Worm (Caenorhabditis elegans) whole organism, L4 larva: ENCODE results near the gene F32D1.7.
A peak's percentile ranks its signal among the peaks of the same experiment; 100 is the strongest.

ENCODE experiments used
- F10B5.3 ChIP-seq: sonication (generic microtip); optimal IDR thresholded peaks from 2 replicates; lab custom pipeline; 2016; ENCODE audit warnings: mild to moderate bottlenecking, missing genetic modification characterization, missing compliant biosample characterization
- F49E8.2 ChIP-seq: sonication (generic microtip); optimal IDR thresholded peaks from 2 replicates; lab custom pipeline; 2016; ENCODE audit warnings: missing compliant biosample characterization, mild to moderate bottlenecking, missing genetic modification characterization, borderline replicate concordance
- Y48G9A.11 ChIP-seq: fragments of 200-800 bp; sonication (Bioruptor generic); IDR thresholded peaks from 2 replicates; pipeline ENCODE4 v1.3.6; 2022; ENCODE audit warnings: missing genetic modification reagents, missing genetic modification characterization, missing compliant biosample characterization
- Y75B8A.6 ChIP-seq: fragments of 200-800 bp; sonication (Bioruptor generic); IDR thresholded peaks from 2 replicates; pipeline ENCODE4 v1.3.6; 2022; ENCODE audit warnings: missing genetic modification reagents, missing genetic modification characterization, missing compliant biosample characterization
- ZK337.2 ChIP-seq: fragments of 200-800 bp; sonication (Bioruptor generic); IDR thresholded peaks from 2 replicates; pipeline ENCODE4 v1.3.6; 2022; ENCODE audit warnings: missing genetic modification reagents, missing genetic modification characterization, missing compliant biosample characterization
- aha-1 ChIP-seq: fragments of 150-350 bp; peaks from one replicate; lab custom pipeline; 2014; ENCODE audit warnings: missing biosample characterization, missing genetic modification characterization
- aly-2 ChIP-seq: sonication (generic microtip); optimal IDR thresholded peaks from 2 replicates; lab custom pipeline; 2018; ENCODE audit warnings: missing biosample characterization, missing genetic modification characterization
- ama-1 ChIP-seq: fragments of 150-350 bp; optimal IDR thresholded peaks from 2 replicates; lab custom pipeline; 2014; ENCODE audit warnings: inconsistent platforms, mixed read lengths
- arid-1 ChIP-seq: fragments of 200-800 bp; sonication (Bioruptor generic); conservative IDR thresholded peaks from 2 replicates; pipeline ENCODE4 v1.3.6; 2022; ENCODE audit warnings: missing genetic modification reagents, missing genetic modification characterization, missing compliant biosample characterization
- ceh-44 ChIP-seq: fragments of 200-800 bp; sonication (Bioruptor generic); IDR thresholded peaks from 2 replicates; pipeline ENCODE4 v1.3.6; 2022; ENCODE audit warnings: missing genetic modification reagents, missing genetic modification characterization, missing compliant biosample characterization
- ceh-82 ChIP-seq: sonication (generic microtip); optimal IDR thresholded peaks from 2 replicates; lab custom pipeline; 2017; ENCODE audit warnings: missing biosample characterization, missing genetic modification characterization
- cey-2 ChIP-seq: sonication (generic microtip); optimal IDR thresholded peaks from 3 replicates; lab custom pipeline; 2017; ENCODE audit warnings: missing genetic modification characterization, mild to moderate bottlenecking, missing compliant biosample characterization, antibody characterized with exemption, borderline replicate concordance; ENCODE audit not compliant: insufficient read depth
- ctbp-1 ChIP-seq: fragments of 200-800 bp; sonication (Bioruptor generic); IDR thresholded peaks from 2 replicates; pipeline ENCODE4 v1.3.6; 2022; ENCODE audit warnings: missing genetic modification reagents, missing genetic modification characterization, missing compliant biosample characterization
- daf-12 ChIP-seq: fragments of 150-350 bp; optimal IDR thresholded peaks from 2 replicates; lab custom pipeline; 2014; ENCODE audit warnings: missing biosample characterization, missing genetic modification reagents, missing genetic modification characterization
- daf-19 ChIP-seq: fragments of 200-800 bp; sonication (Bioruptor generic); conservative IDR thresholded peaks from 2 replicates; pipeline ENCODE4 v1.3.6; 2022; ENCODE audit warnings: missing genetic modification characterization, missing compliant biosample characterization
- daf-8 ChIP-seq: fragments of 200-800 bp; sonication (Bioruptor generic); IDR thresholded peaks from 2 replicates; pipeline ENCODE4 v1.3.6; 2022; ENCODE audit warnings: missing genetic modification characterization, missing compliant biosample characterization
- dmd-6 ChIP-seq: fragments of 200-800 bp; sonication (Bioruptor generic); IDR thresholded peaks from 2 replicates; pipeline ENCODE4 v1.3.6; 2022; ENCODE audit warnings: missing genetic modification reagents, missing genetic modification characterization, missing compliant biosample characterization
- dpl-1 ChIP-seq: fragments of 150-350 bp; optimal IDR thresholded peaks from 2 replicates; lab custom pipeline; 2014; ENCODE audit warnings: missing biosample characterization, missing genetic modification reagents, missing genetic modification characterization
- duxl-1 ChIP-seq: sonication (generic microtip); optimal IDR thresholded peaks from 2 replicates; lab custom pipeline; 2016; ENCODE audit warnings: mild to moderate bottlenecking, missing genetic modification characterization, moderate library complexity, missing compliant biosample characterization; ENCODE audit not compliant: poor library complexity
- dve-1 ChIP-seq: sonication (generic microtip); optimal IDR thresholded peaks from 2 replicates; lab custom pipeline; 2017; ENCODE audit warnings: antibody characterized with exemption, mild to moderate bottlenecking, missing genetic modification characterization, missing compliant biosample characterization; ENCODE audit not compliant: insufficient read depth
- egl-27 ChIP-seq: sonication (generic microtip); optimal IDR thresholded peaks from 3 replicates; lab custom pipeline; 2017; ENCODE audit warnings: missing biosample characterization, missing genetic modification reagents, missing genetic modification characterization
- egl-43 ChIP-seq: fragments of 200-800 bp; sonication (Bioruptor generic); IDR thresholded peaks from 2 replicates; pipeline ENCODE4 v1.3.6; 2022; ENCODE audit warnings: missing genetic modification reagents, missing genetic modification characterization, missing compliant biosample characterization
- fkh-10 ChIP-seq: fragments of 150-350 bp; optimal IDR thresholded peaks from 2 replicates; lab custom pipeline; 2014; ENCODE audit warnings: missing biosample characterization, missing genetic modification reagents, missing genetic modification characterization
- fos-1 ChIP-seq: fragments of 150-350 bp; optimal IDR thresholded peaks from 2 replicates; lab custom pipeline; 2014; ENCODE audit warnings: missing biosample characterization, missing genetic modification characterization
- gei-8 ChIP-seq: fragments of 200-800 bp; sonication (Bioruptor generic); optimal IDR thresholded peaks from 2 replicates; lab custom pipeline; 2018; ENCODE audit warnings: mild to moderate bottlenecking, missing genetic modification characterization, missing compliant biosample characterization
- hif-1 ChIP-seq, 2 experiments: sonication (generic microtip); optimal IDR thresholded peaks; 2 replicates each; lab custom pipeline; 2016 to 2017; ENCODE audit warnings: missing compliant biosample characterization in 2 of 2, missing genetic modification characterization in 2 of 2, missing genetic modification reagents in 2 of 2, missing genotype in 2 of 2, mild to moderate bottlenecking in 1 of 2
- hlh-11 ChIP-seq: fragments of 200-800 bp; sonication (Bioruptor generic); optimal IDR thresholded peaks from 2 replicates; lab custom pipeline; 2018; ENCODE audit warnings: mild to moderate bottlenecking, missing genetic modification characterization, missing compliant biosample characterization
- hmg-1.1 ChIP-seq: fragments of 200-800 bp; sonication (Bioruptor generic); IDR thresholded peaks from 2 replicates; pipeline ENCODE4 v1.3.6; 2022; ENCODE audit warnings: missing genetic modification reagents, missing genetic modification characterization, missing compliant biosample characterization
- jun-1 ChIP-seq: fragments of 150-350 bp; optimal IDR thresholded peaks from 2 replicates; lab custom pipeline; 2014; ENCODE audit warnings: missing biosample characterization, missing genetic modification reagents, missing genetic modification characterization
- lin-13 ChIP-seq: fragments of 150-350 bp; optimal IDR thresholded peaks from 2 replicates; lab custom pipeline; 2014; ENCODE audit warnings: missing biosample characterization, missing genetic modification reagents, missing genetic modification characterization
- lin-29 ChIP-seq: fragments of 200-800 bp; sonication (Bioruptor generic); IDR thresholded peaks from 2 replicates; pipeline ENCODE4 v1.3.6; 2022; ENCODE audit warnings: missing genetic modification reagents, missing genetic modification characterization, missing compliant biosample characterization
- lin-39 ChIP-seq: fragments of 150-350 bp; optimal IDR thresholded peaks from 2 replicates; lab custom pipeline; 2014; ENCODE audit warnings: missing biosample characterization, missing genetic modification reagents, missing genetic modification characterization
- lir-3 ChIP-seq: sonication (generic microtip); optimal IDR thresholded peaks from 2 replicates; lab custom pipeline; 2016; ENCODE audit warnings: mild to moderate bottlenecking, missing genetic modification characterization, missing compliant biosample characterization
- mes-2 ChIP-seq: sonication (generic microtip); optimal IDR thresholded peaks from 2 replicates; lab custom pipeline; 2016; ENCODE audit warnings: missing genotype, mild to moderate bottlenecking, missing genetic modification characterization, missing compliant biosample characterization; ENCODE audit not compliant: poor library complexity, severe bottlenecking
- mxl-2 ChIP-seq: fragments of 200-800 bp; sonication (Bioruptor generic); conservative IDR thresholded peaks from 2 replicates; pipeline ENCODE4 v1.3.6; 2022; ENCODE audit warnings: missing genetic modification reagents, missing genetic modification characterization, missing compliant biosample characterization
- nhr-10 ChIP-seq: fragments of 150-350 bp; optimal IDR thresholded peaks from 2 replicates; lab custom pipeline; 2014; ENCODE audit warnings: missing biosample characterization, missing genetic modification characterization
- nhr-11 ChIP-seq: fragments of 150-350 bp; optimal IDR thresholded peaks from 2 replicates; lab custom pipeline; 2014; ENCODE audit warnings: missing biosample characterization, missing genetic modification characterization
- nhr-76 ChIP-seq: fragments of 150-350 bp; optimal IDR thresholded peaks from 2 replicates; lab custom pipeline; 2014; ENCODE audit warnings: missing biosample characterization, missing genetic modification characterization
- nhr-77 ChIP-seq: fragments of 150-350 bp; optimal IDR thresholded peaks from 2 replicates; lab custom pipeline; 2014; ENCODE audit warnings: missing biosample characterization, missing genetic modification characterization
- pha-4 ChIP-seq, 2 experiments: fragments of 150-350 bp in 1 of 2; fragments of 200-800 bp in 1 of 2; sonication (Bioruptor generic) in 1 of 2; IDR thresholded peaks in 1 of 2; optimal IDR thresholded peaks in 1 of 2; 2 replicates each; pipeline versions ENCODE4 v1.3.6 to Lab custom; 2014 to 2022; ENCODE audit warnings: missing genetic modification characterization in 2 of 2, missing genetic modification reagents in 2 of 2, missing biosample characterization in 1 of 2, missing compliant biosample characterization in 1 of 2
- rbr-2 ChIP-seq: sonication (generic microtip); optimal IDR thresholded peaks from 2 replicates; lab custom pipeline; 2016; ENCODE audit warnings: missing genotype, missing genetic modification characterization, missing compliant biosample characterization
- saeg-2 ChIP-seq: fragments of 200-800 bp; sonication (Bioruptor generic); IDR thresholded peaks from 2 replicates; pipeline ENCODE4 v1.3.6; 2022; ENCODE audit warnings: missing genetic modification reagents, missing genetic modification characterization, missing compliant biosample characterization
- set-16 ChIP-seq: fragments of 200-800 bp; sonication (Bioruptor generic); IDR thresholded peaks from 2 replicates; pipeline ENCODE4 v1.3.6; 2022; ENCODE audit warnings: missing genetic modification reagents, missing genetic modification characterization, missing compliant biosample characterization
- spr-1 ChIP-seq: sonication (generic microtip); optimal IDR thresholded peaks from 2 replicates; lab custom pipeline; 2016; ENCODE audit warnings: mild to moderate bottlenecking, missing genetic modification characterization, missing compliant biosample characterization
- tag-97 ChIP-seq: fragments of 200-800 bp; sonication (Bioruptor generic); IDR thresholded peaks from 2 replicates; pipeline ENCODE4 v1.3.6; 2022; ENCODE audit warnings: missing genetic modification characterization, missing compliant biosample characterization
- tra-1 ChIP-seq: fragments of 200-800 bp; sonication (Bioruptor generic); IDR thresholded peaks from 2 replicates; pipeline ENCODE4 v1.3.6; 2022; ENCODE audit warnings: missing genetic modification reagents, missing genetic modification characterization, missing compliant biosample characterization
- unc-130 ChIP-seq: sonication (generic microtip); optimal IDR thresholded peaks from 2 replicates; lab custom pipeline; 2016; ENCODE audit warnings: missing genetic modification reagents, missing genetic modification characterization, missing compliant biosample characterization
- unc-62 ChIP-seq, 3 experiments: fragments of 150-350 bp in 1 of 3; sonication (generic microtip); optimal IDR thresholded peaks in 2 of 3; peaks in 1 of 3; 1 replicate in 1 of 3; 2 replicates in 2 of 3; lab custom pipeline; 2014 to 2017; ENCODE audit warnings: missing biosample characterization in 3 of 3, missing genetic modification characterization in 3 of 3, missing genetic modification reagents in 3 of 3, missing genotype in 1 of 3
- zag-1 ChIP-seq: fragments of 150-350 bp; optimal IDR thresholded peaks from 2 replicates; lab custom pipeline; 2014; ENCODE audit warnings: missing biosample characterization, missing genetic modification characterization
- zfp-2 ChIP-seq: sonication (generic microtip); optimal IDR thresholded peaks from 2 replicates; lab custom pipeline; 2016; ENCODE audit warnings: mild to moderate bottlenecking, missing genetic modification characterization, missing compliant biosample characterization
- zfp-3 ChIP-seq: fragments of 200-800 bp; sonication (Bioruptor generic); conservative IDR thresholded peaks from 2 replicates; pipeline ENCODE4 v1.3.6; 2022; ENCODE audit warnings: missing genetic modification reagents, missing genetic modification characterization, missing compliant biosample characterization

The F32D1.7 gene

DNA sequence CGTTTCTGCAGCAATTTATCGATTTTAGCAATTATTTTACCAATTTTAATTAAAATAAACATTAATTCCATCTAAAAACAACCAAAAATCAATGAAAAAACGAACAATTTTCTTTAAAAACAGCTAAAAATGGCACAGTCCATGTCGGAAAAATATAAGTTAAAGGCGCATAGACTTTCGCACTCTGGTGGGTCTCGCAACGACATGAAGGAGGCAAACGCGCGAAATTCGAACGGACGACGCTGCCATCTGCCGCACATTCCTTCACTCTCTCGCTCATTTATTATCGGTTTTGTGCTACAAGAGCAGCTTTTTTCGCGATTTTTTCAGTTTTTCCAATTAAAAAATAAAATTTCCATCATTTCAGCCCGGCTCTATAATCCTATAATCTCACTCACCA lies 29.2 kb downstream of the F32D1.7 start, which contains the start of gene mcm-7 (continued):
- peak; percentile 39; the same call in 1 of the 2 replicates for TF ChIP-seq hmg-1.1 (GFP tag; lab: Robert Waterston, UW)
- no peak for TF ChIP-seq unc-62 (GFP tag; optimal IDR thresholded peaks at IDR 0.05 in 1 of 2; lab: Kevin White, UChicago)
- no peak for TF ChIP-seq unc-62 (tag; optimal IDR thresholded peaks at IDR 0.05; lab: Kevin White, UChicago)
- TF ChIP-seq lin-13 (GFP tag; lab: Kevin White, UChicago), result peak; percentile 33
- no peak for TF ChIP-seq F10B5.3 (tag; lab: Kevin White, UChicago)
- no peak for TF ChIP-seq zfp-2 (tag; lab: Kevin White, UChicago)
- TF ChIP-seq dpl-1 (GFP tag; lab: Kevin White, UChicago), result peak; percentile 93
- TF ChIP-seq ama-1 (lab: Kevin White, UChicago), result peak; percentile 31
- TF ChIP-seq Y75B8A.6 (GFP tag; lab: Robert Waterston, UW), result no peak
- TF ChIP-seq ZK337.2, result no peak
- TF ChIP-seq ceh-44 (GFP tag; lab: Robert Waterston, UW), result no peak
- peak; percentile 22 for TF ChIP-seq unc-130 (GFP tag; lab: Kevin White, UChicago)
- TF ChIP-seq F49E8.2, result no peak
- peak; percentile 25 for TF ChIP-seq dmd-6 (GFP tag; lab: Robert Waterston, UW)
- no peak for TF ChIP-seq egl-27
- TF ChIP-seq pha-4 (GFP tag; IDR thresholded peaks at IDR 0.05; lab: Robert Waterston, UW), result no peak
- TF ChIP-seq pha-4 (tag; optimal IDR thresholded peaks at IDR 0.05; lab: Kevin White, UChicago), result no peak
- no peak for TF ChIP-seq cey-2 (tag; lab: Kevin White, UChicago)
- TF ChIP-seq Y48G9A.11 (GFP tag; lab: Robert Waterston, UW), result no peak
- TF ChIP-seq ctbp-1 (GFP tag; lab: Robert Waterston, UW), result no peak
- TF ChIP-seq zag-1 (tag; lab: Kevin White, UChicago), result no peak
- TF ChIP-seq hlh-11 (tag; lab: Kevin White, UChicago), result peak; percentile 42
- TF ChIP-seq arid-1 (GFP tag; lab: Robert Waterston, UW), result no peak
- TF ChIP-seq daf-19 (GFP tag; lab: Robert Waterston, UW), result no peak
- peak in 1 of 2 experiments; percentile 30 for TF ChIP-seq hif-1 (tag; optimal IDR thresholded peaks at IDR 0.05; lab: Kevin White, UChicago)
- no peak for TF ChIP-seq tra-1 (GFP tag; lab: Robert Waterston, UW)
- TF ChIP-seq nhr-11 (tag; lab: Kevin White, UChicago), result peak; percentile 14
- TF ChIP-seq daf-12 (tag; lab: Kevin White, UChicago), result no peak
- TF ChIP-seq egl-43 (GFP tag; lab: Robert Waterston, UW), result no peak
- TF ChIP-seq gei-8 (GFP tag; lab: Kevin White, UChicago), result no peak
- TF ChIP-seq aha-1 (tag; lab: Kevin White, UChicago), result peak; percentile 68
- peak; percentile 79 for TF ChIP-seq mes-2 (tag; lab: Kevin White, UChicago)
- no peak for TF ChIP-seq fkh-10 (GFP tag; lab: Kevin White, UChicago)
- no peak for TF ChIP-seq ceh-82 (tag; lab: Kevin White, UChicago)
- TF ChIP-seq nhr-10, result no peak
- no peak for TF ChIP-seq dve-1 (tag; lab: Kevin White, UChicago)
- TF ChIP-seq mxl-2 (GFP tag; lab: Robert Waterston, UW), result no peak
- no peak for TF ChIP-seq lir-3
- no peak for TF ChIP-seq duxl-1 (tag; lab: Kevin White, UChicago)
- TF ChIP-seq nhr-76 (tag; lab: Kevin White, UChicago), result no peak
- TF ChIP-seq set-16 (GFP tag; lab: Robert Waterston, UW), result no peak
- no peak for TF ChIP-seq rbr-2 (tag; lab: Kevin White, UChicago)
- TF ChIP-seq fos-1 (tag; lab: Kevin White, UChicago), result no peak
- no peak for TF ChIP-seq jun-1 (tag; lab: Kevin White, UChicago)
- TF ChIP-seq nhr-77, result no peak
- TF ChIP-seq lin-39 (tag; lab: Kevin White, UChicago), result no peak
- no peak for TF ChIP-seq spr-1
- TF ChIP-seq lin-29 (GFP tag; lab: Robert Waterston, UW), result no peak
- TF ChIP-seq tag-97 (GFP tag; lab: Robert Waterston, UW), result no peak
- no peak for TF ChIP-seq saeg-2
- no peak for TF ChIP-seq daf-8 (GFP tag; lab: Robert Waterston, UW)
- TF ChIP-seq aly-2 (tag; lab: Kevin White, UChicago), result no peak
- TF ChIP-seq zfp-3 (GFP tag; lab: Robert Waterston, UW), result no peak
